Fruit fly (Drosophila melanogaster): ENCODE data around the gene CG15012.

The CG15012 gene

DNA sequence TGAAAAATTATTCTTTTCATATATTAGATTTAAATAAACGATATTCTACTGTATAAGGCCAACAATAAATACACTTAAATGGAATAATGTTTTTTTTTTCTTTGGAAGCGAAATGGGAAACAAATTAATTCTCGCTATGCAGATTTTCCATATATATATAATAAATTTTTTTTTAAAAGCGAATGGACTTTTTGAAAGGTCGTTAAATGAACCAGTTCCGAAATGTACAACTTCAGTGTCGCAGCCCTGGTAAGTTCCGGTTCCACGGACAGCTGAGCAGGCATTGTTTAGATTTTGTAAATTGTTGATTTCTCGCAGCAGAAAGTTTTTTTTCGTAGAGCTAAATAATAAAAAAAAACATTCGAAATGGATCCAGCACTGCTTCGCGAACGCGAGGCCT, 5.3 kb downstream of the CG15012 start, which contains the start of gene TfIIEbeta:
TfIIEbeta (plus strand) TSS at position 255 of the 400 bp plus-strand sequence.
- peak; percentile 52 for TF ChIP-seq rgr (GFP tag; optimal IDR thresholded peaks at IDR 0.05)
- TF ChIP-seq HLH106 (tag; optimal IDR thresholded peaks at IDR 0.05): peak; percentile 16
- TF ChIP-seq psq (GFP tag; optimal IDR thresholded peaks at IDR 0.05): no peak
- peak; percentile 12 for TF ChIP-seq h (GFP tag; optimal IDR thresholded peaks at IDR 0.05)
- TF ChIP-seq woc (GFP tag; optimal IDR thresholded peaks at IDR 0.05): peak; percentile 35
- no peak for TF ChIP-seq lola (GFP tag; optimal IDR thresholded peaks at IDR 0.05)
- no peak for TF ChIP-seq usp (GFP tag; optimal IDR thresholded peaks at IDR 0.05)
- TF ChIP-seq fru (GFP tag; optimal IDR thresholded peaks at IDR 0.05): no peak
- TF ChIP-seq OdsH (GFP tag; optimal IDR thresholded peaks at IDR 0.05): peak; percentile 5

DNA sequence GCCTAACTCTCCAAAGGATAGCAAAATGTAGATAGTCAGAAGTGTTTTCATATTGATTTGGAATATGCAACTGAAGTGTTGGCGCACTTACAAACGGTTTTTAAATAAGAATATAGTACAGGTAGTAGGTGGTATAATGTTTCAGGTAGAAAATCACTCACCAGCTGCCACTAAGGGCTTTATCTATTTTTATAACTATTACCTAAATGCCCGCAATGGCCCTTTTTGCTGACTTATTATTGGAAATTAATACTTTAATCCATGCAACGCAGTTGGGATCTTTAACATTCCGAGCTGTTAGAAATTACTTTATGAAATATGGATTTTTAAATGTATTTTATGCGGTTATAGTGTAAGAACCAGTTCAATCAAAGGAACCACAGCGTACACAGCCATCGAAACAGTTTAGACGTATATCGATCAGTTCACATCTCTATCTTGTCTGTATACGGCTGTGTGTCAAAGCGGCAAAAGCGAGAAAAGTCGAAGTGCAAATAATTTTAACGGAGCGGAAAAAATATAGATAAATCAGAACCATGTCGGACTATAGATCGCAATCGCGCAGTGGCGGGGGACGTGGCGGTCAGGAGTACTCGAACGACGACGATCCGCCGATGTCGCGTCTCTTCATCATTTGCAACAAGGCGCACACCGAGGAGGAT, 8.5 kb downstream of the CG15012 start, which contains the start of the genes srw and CG1316:
srw (minus strand) TSS at position 51 of the 662 bp plus-strand sequence.
CG1316 (plus strand) TSS at position 424 of the 662 bp plus-strand sequence.
- TF ChIP-seq Abd-B (GFP tag; optimal IDR thresholded peaks at IDR 0.05) (no peak), dsf (GFP tag; optimal IDR thresholded peaks at IDR 0.05; ENCODE audit: borderline replicate concordance) (no peak), Dfd (GFP tag; optimal IDR thresholded peaks at IDR 0.05) (no peak), CG9705 (GFP tag; optimal IDR thresholded peaks at IDR 0.05) (no peak), Jra (GFP tag; optimal IDR thresholded peaks at IDR 0.05) (no peak), h (GFP tag; optimal IDR thresholded peaks at IDR 0.05) (peak; percentile 45), Sp1 (GFP tag; optimal IDR thresholded peaks at IDR 0.05) (no peak), usp (GFP tag; optimal IDR thresholded peaks at IDR 0.05) (no peak), OdsH (GFP tag; optimal IDR thresholded peaks at IDR 0.05) (no peak), Mio (GFP tag; optimal IDR thresholded peaks at IDR 0.05) (no peak), Hnf4 (GFP tag; optimal IDR thresholded peaks at IDR 0.05) (peak; percentile 44), Hr83 (GFP tag; optimal IDR thresholded peaks at IDR 0.05; ENCODE audit: poor library complexity, severe bottlenecking) (no peak), psq (GFP tag; optimal IDR thresholded peaks at IDR 0.05) (no peak), foxo (GFP tag; optimal IDR thresholded peaks at IDR 0.05) (no peak), fru (GFP tag; optimal IDR thresholded peaks at IDR 0.05) (no peak)

DNA sequence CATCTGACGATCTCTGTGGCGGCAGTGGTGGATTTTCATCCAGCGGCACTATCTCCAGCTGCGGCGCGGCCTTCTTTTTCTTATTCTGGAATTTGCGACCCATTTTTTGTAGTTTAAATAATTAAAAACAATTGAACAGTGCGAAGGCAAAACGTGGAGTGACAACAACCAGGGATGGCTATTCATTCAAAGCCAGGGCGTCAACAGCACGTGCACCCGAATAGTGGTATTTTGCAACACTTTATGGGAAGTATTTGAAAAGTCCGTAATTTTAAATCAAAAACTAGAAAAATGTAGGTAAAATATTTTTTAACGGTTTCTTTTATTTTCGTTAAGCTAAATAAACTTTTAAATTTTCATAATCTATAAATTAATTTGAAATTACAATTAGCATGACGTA, 9.4 kb downstream of the CG15012 start, which contains the start of gene CG11583:
CG11583 (minus strand) TSS at position 191 of the 400 bp plus-strand sequence.
- TF ChIP-seq Dfd (GFP tag; optimal IDR thresholded peaks at IDR 0.05) (no peak), CG32264 (GFP tag; optimal IDR thresholded peaks at IDR 0.05) (no peak), br (GFP tag; optimal IDR thresholded peaks at IDR 0.05) (no peak), CG9705 (GFP tag; optimal IDR thresholded peaks at IDR 0.05) (no peak), Mio (GFP tag; optimal IDR thresholded peaks at IDR 0.05) (no peak), sv (GFP tag; optimal IDR thresholded peaks at IDR 0.05) (peak; percentile 9), dl (GFP tag; optimal IDR thresholded peaks at IDR 0.05; ENCODE audit: insufficient read depth in 1 of 2, partially characterized antibody in 2 of 2) (no peak), dmrt93B (GFP tag; optimal IDR thresholded peaks at IDR 0.05) (no peak), Hnf4 (GFP tag; optimal IDR thresholded peaks at IDR 0.05) (no peak), Jra (GFP tag; optimal IDR thresholded peaks at IDR 0.05) (no peak), fru (GFP tag; optimal IDR thresholded peaks at IDR 0.05) (no peak), Abd-B (GFP tag; optimal IDR thresholded peaks at IDR 0.05) (no peak), Myc (optimal IDR thresholded peaks at IDR 0.05) (peak; percentile 57), dsf (GFP tag; optimal IDR thresholded peaks at IDR 0.05; ENCODE audit: borderline replicate concordance) (no peak), sage (GFP tag; optimal IDR thresholded peaks at IDR 0.05) (no peak), Sp1 (GFP tag; optimal IDR thresholded peaks at IDR 0.05) (no peak), N (GFP tag; optimal IDR thresholded peaks at IDR 0.05) (no peak), OdsH (GFP tag; optimal IDR thresholded peaks at IDR 0.05) (peak; percentile 32), Hr83 (GFP tag; optimal IDR thresholded peaks at IDR 0.05; ENCODE audit: poor library complexity, severe bottlenecking) (peak; percentile 70), CrebA (GFP tag; optimal IDR thresholded peaks at IDR 0.05; ENCODE audit: borderline replicate concordance) (no peak), Vsx2 (GFP tag; optimal IDR thresholded peaks at IDR 0.05; ENCODE audit: partially characterized antibody) (no peak), HLH106 (tag; optimal IDR thresholded peaks at IDR 0.05) (no peak), Dif (GFP tag; optimal IDR thresholded peaks at IDR 0.05; ENCODE audit: partially characterized antibody) (no peak), rgr (GFP tag; optimal IDR thresholded peaks at IDR 0.05) (no peak), Rel (GFP tag; optimal IDR thresholded peaks at IDR 0.05) (no peak), Rel (tag; optimal IDR thresholded peaks at IDR 0.05) (no peak), usp (GFP tag; optimal IDR thresholded peaks at IDR 0.05) (no peak), pan (optimal IDR thresholded peaks at IDR 0.05) (no peak), brk (GFP tag; optimal IDR thresholded peaks at IDR 0.05) (no peak), psq (GFP tag; optimal IDR thresholded peaks at IDR 0.05) (peak; percentile 22), tai (GFP tag; optimal IDR thresholded peaks at IDR 0.05) (no peak), woc (GFP tag; optimal IDR thresholded peaks at IDR 0.05) (no peak), h (GFP tag; optimal IDR thresholded peaks at IDR 0.05) (no peak), GATAd (GFP tag; optimal IDR thresholded peaks at IDR 0.05) (no peak), lola (GFP tag; optimal IDR thresholded peaks at IDR 0.05) (no peak), jim (GFP tag; optimal IDR thresholded peaks at IDR 0.05) (no peak), foxo (GFP tag; optimal IDR thresholded peaks at IDR 0.05) (no peak), ey (GFP tag; optimal IDR thresholded peaks at IDR 0.05) (peak; percentile 41), Hr78 (GFP tag; optimal IDR thresholded peaks at IDR 0.05) (no peak)

All from whole organism, wandering third instar larva.